Worm (Caenorhabditis elegans): ENCODE measurements around the gene rtfo-1.

Gene rtfo-1

DNA sequence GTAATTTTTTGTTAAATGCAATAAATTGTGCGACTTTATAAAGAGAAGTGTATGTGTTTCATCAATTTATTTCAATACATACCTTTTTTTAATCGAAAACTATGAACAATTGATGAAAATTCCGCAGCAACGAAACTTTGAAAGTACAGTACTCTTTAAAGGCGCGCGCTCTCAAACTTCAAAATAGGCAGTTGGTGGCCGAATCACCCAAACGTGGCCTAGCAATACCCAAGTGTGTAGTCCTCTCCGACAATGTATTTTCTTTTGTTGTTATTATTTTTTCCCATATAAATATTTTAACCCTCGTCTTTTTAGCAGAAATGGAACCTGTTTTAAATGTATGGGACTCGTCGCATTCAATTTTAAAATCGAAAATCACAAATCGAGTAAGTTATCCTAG is 45.9 kb downstream of the rtfo-1 start, which contains the start of gene C50F4.4:
TSS of gene C50F4.4 (plus strand) at position 267 of the 400 bp plus-strand sequence.
- TF ChIP-seq unc-120 (tag; optimal IDR thresholded peaks at IDR 0.05; ENCODE audit: poor library complexity, severe bottlenecking) (peak; percentile 34), ztf-11 (tag; optimal IDR thresholded peaks at IDR 0.05) (no peak)

DNA sequence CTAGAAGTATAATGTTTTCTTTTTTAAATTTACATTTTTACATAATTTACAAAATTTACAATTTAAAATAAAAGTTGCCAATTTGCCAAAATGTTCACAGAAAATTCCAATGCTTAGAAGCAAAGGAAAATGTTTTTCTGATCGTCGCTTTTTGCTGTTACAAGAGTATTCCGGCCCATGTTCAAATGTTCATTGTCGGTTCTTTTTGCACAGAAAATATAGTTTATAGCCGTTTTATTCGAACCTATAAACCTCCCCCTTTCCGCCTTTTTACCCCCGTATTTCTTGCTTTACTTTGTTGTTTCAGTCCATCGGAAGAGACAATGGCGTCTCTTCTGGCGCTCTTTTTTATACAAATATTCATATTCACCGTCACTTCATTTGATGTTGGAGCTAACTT is 47.8 kb downstream of the rtfo-1 start, which contains the start of gene tag-329:
TSS of gene tag-329 (plus strand) at position 301 of the 400 bp plus-strand sequence.
- TF ChIP-seq unc-39 (tag; optimal IDR thresholded peaks at IDR 0.05) (no peak), sem-2 (GFP tag; optimal IDR thresholded peaks at IDR 0.05) (no peak)

DNA sequence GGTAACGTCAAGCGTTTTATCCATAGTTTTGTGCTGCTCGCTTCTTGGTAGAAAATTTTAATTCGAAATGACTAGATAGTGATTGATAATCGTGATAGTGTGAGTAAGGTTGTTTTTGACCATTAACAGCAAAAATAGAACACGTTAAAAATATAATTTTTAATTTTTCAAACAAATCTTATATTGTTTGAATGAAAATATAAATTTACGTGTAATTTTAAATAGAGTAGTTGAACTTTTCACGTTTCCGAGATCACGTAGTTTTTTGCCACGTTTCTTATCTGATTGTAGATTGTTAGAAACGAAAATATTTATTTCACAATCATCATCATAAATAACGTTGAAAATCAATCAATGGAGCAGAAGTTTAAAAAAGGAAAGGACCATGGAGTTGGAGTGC is 51.0 kb downstream of the rtfo-1 start, which contains the start of the genes C50F4.10 and pfk-1.2:
TSS of gene C50F4.10 (minus strand) at position 101 of the 400 bp plus-strand sequence.
TSS of gene pfk-1.2 (plus strand) at position 325 of the 400 bp plus-strand sequence.
- TF ChIP-seq mep-1 (tag; optimal IDR thresholded peaks at IDR 0.05) = no peak
- no peak for TF ChIP-seq nhr-76 (tag; optimal IDR thresholded peaks at IDR 0.05)
- no peak for TF ChIP-seq snpc-4 (tag; optimal IDR thresholded peaks at IDR 0.05)
- TF ChIP-seq pha-4 (tag; optimal IDR thresholded peaks at IDR 0.05) = no peak
- no peak for TF ChIP-seq ces-1 (GFP tag; optimal IDR thresholded peaks at IDR 0.05)
- TF ChIP-seq lsy-2 (tag; optimal IDR thresholded peaks at IDR 0.05) = no peak
- no peak for TF ChIP-seq unc-39 (tag; optimal IDR thresholded peaks at IDR 0.05)

All from whole organism, mixed stage, embryonic.